Fruit fly (Drosophila melanogaster): ENCODE data around the gene Dhc93AB.

dm6 chr3R:21080876-21081586 is 38.7 kb upstream of the Dhc93AB start, which contains the start of gene HHEX:
- TF ChIP-seq Myc (optimal IDR thresholded peaks at IDR 0.05) (no peak), sage (GFP tag; optimal IDR thresholded peaks at IDR 0.05) (no peak), br (GFP tag; optimal IDR thresholded peaks at IDR 0.05) (no peak), Abd-B (GFP tag; optimal IDR thresholded peaks at IDR 0.05) (no peak), Vsx2 (GFP tag; optimal IDR thresholded peaks at IDR 0.05; ENCODE audit: partially characterized antibody) (no peak), CG32264 (GFP tag; optimal IDR thresholded peaks at IDR 0.05) (no peak), OdsH (GFP tag; optimal IDR thresholded peaks at IDR 0.05) (no peak)

All from whole organism, wandering third instar larva.